Worm (Caenorhabditis elegans) whole organism, mixed stage, embryonic: Measurements from ENCODE around the gene syx-2.
"Not testable (repeated sequence)": the region's sequence is repeated elsewhere in the genome, so short reads cannot be mapped to it uniquely, and the experiment has no call there.

Source experiments
- ceh-83 ChIP-seq: fragments of 200-800 bp; sonication (Bioruptor generic); optimal IDR thresholded peaks from 2 replicates; lab custom pipeline; 2018; ENCODE audit warnings: mild to moderate bottlenecking, missing genetic modification characterization, missing compliant biosample characterization
- ces-1 ChIP-seq: fragments of 150-350 bp; optimal IDR thresholded peaks from 2 replicates; lab custom pipeline; 2014; ENCODE audit warnings: missing biosample characterization, missing genetic modification reagents, missing genetic modification characterization
- lin-13 ChIP-seq: fragments of 150-350 bp; optimal IDR thresholded peaks from 2 replicates; lab custom pipeline; 2014; ENCODE audit warnings: missing biosample characterization, missing genetic modification characterization
- mls-2 ChIP-seq: sonication (generic microtip); optimal IDR thresholded peaks from 2 replicates; lab custom pipeline; 2016; ENCODE audit warnings: mild to moderate bottlenecking, missing genetic modification characterization, moderate library complexity, missing compliant biosample characterization
- nhr-76 ChIP-seq: sonication (generic microtip); optimal IDR thresholded peaks from 2 replicates; lab custom pipeline; 2017; ENCODE audit warnings: missing biosample characterization, missing genetic modification characterization
- sem-2 ChIP-seq: fragments of 200-800 bp; sonication (Bioruptor generic); optimal IDR thresholded peaks from 2 replicates; lab custom pipeline; 2018; ENCODE audit warnings: mild to moderate bottlenecking, missing genetic modification characterization, missing compliant biosample characterization
- unc-39 ChIP-seq: fragments of 150-350 bp; optimal IDR thresholded peaks from 2 replicates; lab custom pipeline; 2014; ENCODE audit warnings: missing biosample characterization, missing genetic modification characterization
- ztf-11 ChIP-seq: fragments of 150-350 bp; optimal IDR thresholded peaks from 2 replicates; lab custom pipeline; 2014; ENCODE audit warnings: missing biosample characterization, missing genetic modification characterization

ce11 chrX:13980417-13980816 lies 20.5 kb downstream of the syx-2 start, which contains the start of gene arrd-24:
- not testable (repeated sequence) for TF ChIP-seq ces-1 (GFP tag; lab: Kevin White, UChicago); sem-2 (GFP tag; lab: Kevin White, UChicago); lin-13 (tag; lab: Kevin White, UChicago); nhr-76 (tag; lab: Kevin White, UChicago); mls-2 (tag; lab: Kevin White, UChicago); ceh-83 (GFP tag; lab: Kevin White, UChicago); unc-39 (tag; lab: Kevin White, UChicago); ztf-11 (tag; lab: Kevin White, UChicago)
